Worm (Caenorhabditis elegans) whole organism, late embryonic: ENCODE results near the gene F11D11.3.
A peak's percentile ranks its signal among the peaks of the same experiment; 100 is the strongest.

Source experiments
- C08G9.2 ChIP-seq: sonication (generic microtip); optimal IDR thresholded peaks from 2 replicates; lab custom pipeline; 2016; ENCODE audit warnings: mild to moderate bottlenecking, missing genetic modification characterization, moderate library complexity, missing compliant biosample characterization
- C38D4.7 ChIP-seq: fragments of 200-800 bp; sonication (Bioruptor generic); optimal IDR thresholded peaks from 2 replicates; lab custom pipeline; 2018; ENCODE audit warnings: mild to moderate bottlenecking, missing genetic modification characterization, moderate library complexity, missing compliant biosample characterization
- F13H6.1 ChIP-seq: sonication (generic microtip); optimal IDR thresholded peaks from 2 replicates; lab custom pipeline; 2016; ENCODE audit warnings: missing genetic modification characterization, missing compliant biosample characterization
- K02D7.2 ChIP-seq: sonication (generic microtip); optimal IDR thresholded peaks from 2 replicates; lab custom pipeline; 2017; ENCODE audit warnings: mild to moderate bottlenecking, missing genetic modification characterization, missing compliant biosample characterization
- K09A11.1 ChIP-seq: sonication (generic microtip); optimal IDR thresholded peaks from 2 replicates; lab custom pipeline; 2017; ENCODE audit warnings: antibody characterized with exemption, mild to moderate bottlenecking, missing genetic modification characterization, missing compliant biosample characterization; ENCODE audit not compliant: insufficient read depth
- T23F11.4 ChIP-seq: fragments of 200-800 bp; sonication (Bioruptor generic); optimal IDR thresholded peaks from 2 replicates; lab custom pipeline; 2018; ENCODE audit warnings: mild to moderate bottlenecking, missing genetic modification characterization, missing compliant biosample characterization
- Y22D7AL.16 ChIP-seq: sonication (generic microtip); optimal IDR thresholded peaks from 2 replicates; lab custom pipeline; 2016; ENCODE audit warnings: missing genetic modification characterization, missing compliant biosample characterization
- ahr-1 ChIP-seq: sonication (generic microtip); optimal IDR thresholded peaks from 2 replicates; lab custom pipeline; 2016; ENCODE audit warnings: missing genetic modification characterization, missing compliant biosample characterization
- ama-1 ChIP-seq: fragments of 150-350 bp; optimal IDR thresholded peaks from 2 replicates; lab custom pipeline; 2014
- ceh-14 ChIP-seq: sonication (generic microtip); optimal IDR thresholded peaks from 2 replicates; lab custom pipeline; 2016; ENCODE audit warnings: missing genotype, missing genetic modification characterization, missing compliant biosample characterization
- ceh-18 ChIP-seq: sonication (generic microtip); optimal IDR thresholded peaks from 2 replicates; lab custom pipeline; 2016; ENCODE audit warnings: missing genetic modification characterization, missing compliant biosample characterization
- ceh-19 ChIP-seq: fragments of 200-800 bp; sonication (Bioruptor generic); optimal IDR thresholded peaks from 2 replicates; lab custom pipeline; 2018; ENCODE audit warnings: mild to moderate bottlenecking, missing genetic modification characterization, missing compliant biosample characterization
- ceh-2 ChIP-seq: sonication (generic microtip); optimal IDR thresholded peaks from 2 replicates; lab custom pipeline; 2016; ENCODE audit warnings: missing genotype, missing genetic modification characterization, missing compliant biosample characterization
- ceh-22 ChIP-seq: sonication (generic microtip); optimal IDR thresholded peaks from 2 replicates; lab custom pipeline; 2017; ENCODE audit warnings: missing biosample characterization, missing genetic modification characterization
- ceh-24 ChIP-seq: sonication (generic microtip); optimal IDR thresholded peaks from 2 replicates; lab custom pipeline; 2016; ENCODE audit warnings: mild to moderate bottlenecking, missing genetic modification characterization, missing compliant biosample characterization
- ceh-31 ChIP-seq: sonication (generic microtip); optimal IDR thresholded peaks from 2 replicates; lab custom pipeline; 2016; ENCODE audit warnings: missing genetic modification characterization, missing compliant biosample characterization
- ceh-34 ChIP-seq: sonication (generic microtip); optimal IDR thresholded peaks from 2 replicates; lab custom pipeline; 2016; ENCODE audit warnings: mild to moderate bottlenecking, missing genetic modification characterization, missing compliant biosample characterization
- ceh-48 ChIP-seq: sonication (generic microtip); optimal IDR thresholded peaks from 2 replicates; lab custom pipeline; 2016; ENCODE audit warnings: missing genetic modification characterization, inconsistent platforms, missing compliant biosample characterization
- ceh-6 ChIP-seq: fragments of 200-800 bp; sonication (Bioruptor generic); optimal IDR thresholded peaks from 2 replicates; lab custom pipeline; 2018; ENCODE audit warnings: mild to moderate bottlenecking, missing genetic modification characterization, missing compliant biosample characterization
- ceh-9 ChIP-seq: sonication (generic microtip); optimal IDR thresholded peaks from 2 replicates; lab custom pipeline; 2016; ENCODE audit warnings: mild to moderate bottlenecking, missing genetic modification characterization, inconsistent platforms, missing compliant biosample characterization
- dmd-4 ChIP-seq: sonication (generic microtip); optimal IDR thresholded peaks from 2 replicates; lab custom pipeline; 2016; ENCODE audit warnings: borderline replicate concordance, missing genetic modification characterization, missing compliant biosample characterization
- dve-1 ChIP-seq: sonication (generic microtip); optimal IDR thresholded peaks from 2 replicates; lab custom pipeline; 2017; ENCODE audit warnings: antibody characterized with exemption, mild to moderate bottlenecking, missing genetic modification characterization, missing compliant biosample characterization
- elt-2 ChIP-seq: sonication (generic microtip); optimal IDR thresholded peaks from 2 replicates; lab custom pipeline; 2016; ENCODE audit warnings: missing genetic modification reagents, missing genetic modification characterization, missing compliant biosample characterization
- elt-4 ChIP-seq: sonication (generic microtip); optimal IDR thresholded peaks from 2 replicates; lab custom pipeline; 2016; ENCODE audit warnings: missing genetic modification characterization, missing compliant biosample characterization
- fax-1 ChIP-seq: sonication (generic microtip); optimal IDR thresholded peaks from 2 replicates; lab custom pipeline; 2016; ENCODE audit warnings: missing genotype, missing genetic modification characterization, missing compliant biosample characterization
- gmeb-2 ChIP-seq: sonication (generic microtip); optimal IDR thresholded peaks from 2 replicates; lab custom pipeline; 2016; ENCODE audit warnings: missing genetic modification characterization, inconsistent platforms, missing compliant biosample characterization
- hlh-13 ChIP-seq: fragments of 200-800 bp; sonication (Bioruptor generic); optimal IDR thresholded peaks from 2 replicates; lab custom pipeline; 2018; ENCODE audit warnings: mild to moderate bottlenecking, missing genetic modification characterization, missing compliant biosample characterization
- hlh-30 ChIP-seq: sonication (generic microtip); optimal IDR thresholded peaks from 2 replicates; lab custom pipeline; 2017; ENCODE audit warnings: antibody characterized with exemption, missing genetic modification characterization, missing compliant biosample characterization; ENCODE audit not compliant: insufficient read depth
- lim-6 ChIP-seq: sonication (generic microtip); optimal IDR thresholded peaks from 2 replicates; lab custom pipeline; 2016; ENCODE audit warnings: missing genetic modification characterization, missing compliant biosample characterization
- lin-11 ChIP-seq: fragments of 200-800 bp; sonication (Bioruptor generic); optimal IDR thresholded peaks from 2 replicates; lab custom pipeline; 2018; ENCODE audit warnings: mild to moderate bottlenecking, missing genetic modification characterization, missing compliant biosample characterization
- mec-3 ChIP-seq: sonication (generic microtip); optimal IDR thresholded peaks from 2 replicates; lab custom pipeline; 2016; ENCODE audit warnings: borderline replicate concordance, missing genetic modification characterization, missing compliant biosample characterization
- nfya-1 ChIP-seq: sonication (generic microtip); optimal IDR thresholded peaks from 2 replicates; lab custom pipeline; 2017; ENCODE audit warnings: missing genetic modification characterization, mild to moderate bottlenecking, missing compliant biosample characterization, antibody characterized with exemption, moderate library complexity
- nhr-11 ChIP-seq: fragments of 150-350 bp; optimal IDR thresholded peaks from 2 replicates; lab custom pipeline; 2014; ENCODE audit warnings: missing biosample characterization, missing genetic modification characterization
- nhr-232 ChIP-seq: sonication (generic microtip); optimal IDR thresholded peaks from 2 replicates; lab custom pipeline; 2016; ENCODE audit warnings: missing genetic modification characterization, missing compliant biosample characterization
- npax-4 ChIP-seq: sonication (generic microtip); optimal IDR thresholded peaks from 2 replicates; lab custom pipeline; 2016; ENCODE audit warnings: missing genetic modification characterization, missing compliant biosample characterization
- odd-2 ChIP-seq: sonication (generic microtip); optimal IDR thresholded peaks from 2 replicates; lab custom pipeline; 2017; ENCODE audit warnings: antibody characterized with exemption, mild to moderate bottlenecking, missing genetic modification characterization, missing compliant biosample characterization
- pag-3 ChIP-seq: sonication (generic microtip); optimal IDR thresholded peaks from 2 replicates; lab custom pipeline; 2016; ENCODE audit warnings: missing compliant biosample characterization, missing genetic modification characterization, borderline replicate concordance
- pat-9 ChIP-seq: fragments of 200-800 bp; sonication (Bioruptor generic); optimal IDR thresholded peaks from 2 replicates; lab custom pipeline; 2018; ENCODE audit warnings: mild to moderate bottlenecking, missing genetic modification characterization, moderate library complexity, missing compliant biosample characterization
- pha-2 ChIP-seq: sonication (generic microtip); optimal IDR thresholded peaks from 2 replicates; lab custom pipeline; 2017; ENCODE audit warnings: mild to moderate bottlenecking, missing genetic modification characterization, missing compliant biosample characterization
- pros-1 ChIP-seq: fragments of 150-350 bp; optimal IDR thresholded peaks from 2 replicates; lab custom pipeline; 2014; ENCODE audit warnings: missing biosample characterization, missing genetic modification reagents, missing genetic modification characterization
- ref-2 ChIP-seq: sonication (generic microtip); optimal IDR thresholded peaks from 2 replicates; lab custom pipeline; 2016; ENCODE audit warnings: missing genetic modification characterization, missing compliant biosample characterization
- sdc-2 ChIP-seq: sonication (generic microtip); optimal IDR thresholded peaks from 2 replicates; lab custom pipeline; 2016; ENCODE audit warnings: missing genotype, missing genetic modification characterization, missing compliant biosample characterization
- sox-2 ChIP-seq: fragments of 200-800 bp; sonication (Bioruptor generic); IDR thresholded peaks from 2 replicates; pipeline ENCODE4 v1.3.6; 2022; ENCODE audit warnings: missing genetic modification reagents, missing genetic modification characterization, missing compliant biosample characterization
- sox-4 ChIP-seq: sonication (generic microtip); optimal IDR thresholded peaks from 2 replicates; lab custom pipeline; 2017; ENCODE audit warnings: mild to moderate bottlenecking, missing genetic modification characterization, inconsistent platforms, missing compliant biosample characterization
- syd-9 ChIP-seq: sonication (generic microtip); optimal IDR thresholded peaks from 2 replicates; lab custom pipeline; 2016; ENCODE audit warnings: mild to moderate bottlenecking, missing genetic modification characterization, moderate library complexity, missing compliant biosample characterization
- tbx-2 ChIP-seq: sonication (generic microtip); optimal IDR thresholded peaks from 2 replicates; lab custom pipeline; 2016; ENCODE audit warnings: missing genetic modification characterization, missing compliant biosample characterization
- tbx-7 ChIP-seq: sonication (generic microtip); optimal IDR thresholded peaks from 2 replicates; lab custom pipeline; 2016; ENCODE audit warnings: missing genotype, missing genetic modification characterization, missing compliant biosample characterization
- ttx-3 ChIP-seq: sonication (generic microtip); optimal IDR thresholded peaks from 2 replicates; lab custom pipeline; 2016; ENCODE audit warnings: missing genetic modification reagents, missing genetic modification characterization, missing compliant biosample characterization
- unc-3 ChIP-seq, 2 experiments: fragments of 200-800 bp in 1 of 2; sonication (Bioruptor generic) in 1 of 2; sonication (generic microtip) in 1 of 2; conservative IDR thresholded peaks in 1 of 2; optimal IDR thresholded peaks in 1 of 2; 2 replicates each; pipeline versions ENCODE4 v1.3.6 to Lab custom; 2016 to 2022; ENCODE audit warnings: missing compliant biosample characterization in 2 of 2, missing genetic modification characterization in 2 of 2, missing genetic modification reagents in 1 of 2
- unc-42 ChIP-seq: sonication (generic microtip); optimal IDR thresholded peaks from 2 replicates; lab custom pipeline; 2016; ENCODE audit warnings: missing genotype, missing genetic modification characterization, missing compliant biosample characterization
- unc-55 ChIP-seq: sonication (generic microtip); optimal IDR thresholded peaks from 2 replicates; lab custom pipeline; 2017; ENCODE audit warnings: missing biosample characterization, missing genetic modification reagents, missing genetic modification characterization
- zip-5 ChIP-seq: sonication (generic microtip); optimal IDR thresholded peaks from 2 replicates; lab custom pipeline; 2016; ENCODE audit warnings: missing genetic modification characterization, missing compliant biosample characterization
- ztf-16 ChIP-seq: sonication (generic microtip); optimal IDR thresholded peaks from 2 replicates; lab custom pipeline; 2017; ENCODE audit warnings: missing genetic modification characterization, missing compliant biosample characterization

F11D11.3 gene

ce11 chrV:18710045-18710490 lies 50.0 kb downstream of the F11D11.3 start:
- TF ChIP-seq ceh-14 (tag; lab: Kevin White, UChicago) (no peak), elt-2 (tag; lab: Kevin White, UChicago) (no peak), gmeb-2 (tag; lab: Kevin White, UChicago) (no peak), dve-1 (tag; lab: Kevin White, UChicago) (no peak), tbx-2 (tag; lab: Kevin White, UChicago) (no peak), ceh-31 (tag; lab: Kevin White, UChicago) (peak; percentile 39), sox-4 (tag; lab: Kevin White, UChicago) (no peak), ceh-6 (GFP tag; lab: Kevin White, UChicago) (no peak), ceh-48 (no peak), unc-3 (GFP tag; conservative IDR thresholded peaks at IDR 0.05; lab: Robert Waterston, UW) (no peak), unc-3 (tag; optimal IDR thresholded peaks at IDR 0.05; lab: Kevin White, UChicago) (peak; percentile 9), ahr-1 (tag; lab: Kevin White, UChicago) (no peak), lim-6 (tag; lab: Kevin White, UChicago) (no peak), ceh-24 (tag; lab: Kevin White, UChicago) (no peak), C38D4.7 (GFP tag; lab: Kevin White, UChicago) (no peak), ceh-9 (tag; lab: Kevin White, UChicago) (no peak), sdc-2 (no peak), nfya-1 (peak; percentile 58), hlh-13 (GFP tag; lab: Kevin White, UChicago) (no peak), hlh-30 (tag; lab: Kevin White, UChicago) (no peak), sox-2 (GFP tag; lab: Robert Waterston, UW) (no peak), zip-5 (peak; percentile 14), pha-2 (tag; lab: Kevin White, UChicago) (no peak), ceh-34 (tag; lab: Kevin White, UChicago) (no peak), tbx-7 (tag; lab: Kevin White, UChicago) (no peak), nhr-11 (tag; lab: Kevin White, UChicago) (no peak), syd-9 (tag; lab: Kevin White, UChicago) (peak; percentile 7), lin-11 (tag; lab: Kevin White, UChicago) (no peak), dmd-4 (peak; percentile 69), unc-42 (tag; lab: Kevin White, UChicago) (no peak), odd-2 (tag; lab: Kevin White, UChicago) (no peak), C08G9.2 (no peak), T23F11.4 (GFP tag; lab: Kevin White, UChicago) (no peak), K09A11.1 (tag; lab: Kevin White, UChicago) (peak; percentile 16), ceh-22 (tag; lab: Kevin White, UChicago) (no peak), ref-2 (tag; lab: Kevin White, UChicago) (peak; percentile 45), ama-1 (no peak), pros-1 (no peak), fax-1 (tag; lab: Kevin White, UChicago) (no peak), pat-9 (no peak), pag-3 (tag; lab: Kevin White, UChicago) (no peak), npax-4 (tag; lab: Kevin White, UChicago) (no peak), mec-3 (tag; lab: Kevin White, UChicago) (no peak), ceh-18 (tag; lab: Kevin White, UChicago) (no peak), Y22D7AL.16 (tag; lab: Kevin White, UChicago) (no peak), nhr-232 (no peak), ceh-2 (tag; lab: Kevin White, UChicago) (no peak), K02D7.2 (no peak), F13H6.1 (tag; lab: Kevin White, UChicago) (no peak), ztf-16 (tag; lab: Kevin White, UChicago) (no peak), ttx-3 (tag; lab: Kevin White, UChicago) (no peak), ceh-19 (GFP tag; lab: Kevin White, UChicago) (peak; percentile 12), elt-4 (no peak), unc-55 (no peak)
